Fruit fly (Drosophila melanogaster): ENCODE data around the gene CG32110.

Gene CG32110

DNA sequence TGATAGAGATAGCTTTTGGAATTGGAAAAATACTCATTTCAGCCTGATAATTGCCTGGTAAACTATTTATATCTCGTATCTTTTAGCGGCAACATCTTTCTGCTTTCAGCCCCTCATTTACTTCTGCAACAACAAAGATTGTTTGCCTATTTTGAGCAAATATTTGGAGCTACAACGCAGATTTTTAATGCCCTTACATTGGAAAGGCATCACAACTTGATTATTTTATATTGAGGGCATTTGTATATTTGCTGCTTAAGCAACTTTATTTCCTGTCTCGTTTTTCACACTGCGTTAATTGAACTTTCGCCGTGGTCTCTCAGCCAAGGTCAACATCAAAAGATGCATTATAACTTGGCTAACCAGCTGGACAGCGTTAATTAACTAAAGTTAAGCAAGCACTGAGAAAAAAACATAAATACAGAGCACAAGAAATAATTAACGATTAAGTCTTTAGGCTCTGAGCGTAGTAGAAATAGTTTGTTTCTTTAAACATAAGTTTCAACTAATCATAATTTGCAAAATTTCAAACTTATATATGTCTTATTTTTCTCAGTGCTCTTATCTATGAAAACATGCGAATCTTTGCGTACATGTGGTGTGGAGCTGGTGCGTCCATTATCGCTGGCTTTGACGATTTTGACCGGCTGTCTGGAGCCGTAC, 22.9 kb downstream of the CG32110 start (continued):
- TF ChIP-seq stc (GFP tag; IDR thresholded peaks at IDR 0.05) (0 out of 2 replicates have a peak, but pooled peaks have one; percentile 49), zfh2 (GFP tag; optimal IDR thresholded peaks at IDR 0.05) (peak; percentile 44), CG1603 (tag; optimal IDR thresholded peaks at IDR 0.05) (peak; percentile 25), CG11696 (GFP tag; IDR thresholded peaks at IDR 0.05) (no peak), zf30C (GFP tag; optimal IDR thresholded peaks at IDR 0.05) (no peak), CG32532 (GFP tag; IDR thresholded peaks at IDR 0.05) (peak; percentile 61; the same call in 1 of the 2 replicates), repo (GFP tag; optimal IDR thresholded peaks at IDR 0.05) (no peak), CG12155 (GFP tag; optimal IDR thresholded peaks at IDR 0.05) (peak; percentile 45), Rx (GFP tag; IDR thresholded peaks at IDR 0.05) (no peak), CG16815 (GFP tag; optimal IDR thresholded peaks at IDR 0.05) (peak; percentile 35), so (GFP tag; IDR thresholded peaks at IDR 0.05) (no peak), Atf3 (GFP tag; optimal IDR thresholded peaks at IDR 0.05) (no peak), CG1602 (GFP tag; optimal IDR thresholded peaks at IDR 0.05) (peak; percentile 34), MESR4 (GFP tag; optimal IDR thresholded peaks at IDR 0.05) (no peak), kah (GFP tag; optimal IDR thresholded peaks at IDR 0.05) (no peak), CG7839 (tag; optimal IDR thresholded peaks at IDR 0.05) (peak; percentile 69), CG7786 (GFP tag; optimal IDR thresholded peaks at IDR 0.05) (peak; percentile 41), danr (GFP tag; IDR thresholded peaks at IDR 0.05) (no peak), CG17361 (GFP tag; IDR thresholded peaks at IDR 0.05) (peak; percentile 69), fd96Cb (tag; optimal IDR thresholded peaks at IDR 0.05) (peak; percentile 13), CG15514 (GFP tag; optimal IDR thresholded peaks at IDR 0.05) (peak; percentile 28), Hey (tag; optimal IDR thresholded peaks at IDR 0.05) (no peak), dmrt11E (tag; optimal IDR thresholded peaks at IDR 0.05) (peak; percentile 18), CG31441 (GFP tag; IDR thresholded peaks at IDR 0.05) (peak; percentile 53), grn (GFP tag; optimal IDR thresholded peaks at IDR 0.05) (no peak), CG31388 (GFP tag; optimal IDR thresholded peaks at IDR 0.05) (no peak), CG12744 (GFP tag; optimal IDR thresholded peaks at IDR 0.05) (no peak), Dfd (GFP tag; optimal IDR thresholded peaks at IDR 0.05) (no peak), ERR (GFP tag; optimal IDR thresholded peaks at IDR 0.05) (peak; percentile 58), gro (GFP tag; optimal IDR thresholded peaks at IDR 0.05) (peak; percentile 41), CG11695 (GFP tag; IDR thresholded peaks at IDR 0.05) (peak; percentile 42; the same call in 2 of the 3 replicates), CG30403 (GFP tag; optimal IDR thresholded peaks at IDR 0.05) (peak; percentile 74), CG9817 (tag; optimal IDR thresholded peaks at IDR 0.05) (peak; percentile 46), CG12104 (GFP tag; optimal IDR thresholded peaks at IDR 0.05) (no peak), D19B (GFP tag; optimal IDR thresholded peaks at IDR 0.05) (peak; percentile 6), CG14050 (GFP tag; IDR thresholded peaks at IDR 0.05) (0 out of 3 replicates have a peak, but pooled peaks have one; percentile 34), seq (GFP tag; IDR thresholded peaks at IDR 0.05) (peak; percentile 52; the same call in 1 of the 2 replicates), CG3065 (GFP tag; optimal IDR thresholded peaks at IDR 0.05) (no peak), row (GFP tag; IDR thresholded peaks at IDR 0.05) (peak; percentile 55), PHDP (tag; optimal IDR thresholded peaks at IDR 0.05) (peak; percentile 71), hkb (optimal IDR thresholded peaks at IDR 0.05) (no peak), hkb (GFP tag; IDR thresholded peaks at IDR 0.05) (peak; percentile 57), ac (GFP tag; optimal IDR thresholded peaks at IDR 0.05) (no peak), Hand (GFP tag; optimal IDR thresholded peaks at IDR 0.05) (peak; percentile 36), Awh (GFP tag; IDR thresholded peaks at IDR 0.05) (peak; percentile 43; the same call in 1 of the 2 replicates), HLHmδ (GFP tag; optimal IDR thresholded peaks at IDR 0.05) (no peak), HLH3B (GFP tag; IDR thresholded peaks at IDR 0.05) (0 out of 2 replicates have a peak, but pooled peaks have one; percentile 16), klu (GFP tag; IDR thresholded peaks at IDR 0.05) (no peak), Abd-B (GFP tag; optimal IDR thresholded peaks at IDR 0.05) (no peak), chif (GFP tag; optimal IDR thresholded peaks at IDR 0.05) (peak in 1 of 2 experiments; percentile 22), her (GFP tag; optimal IDR thresholded peaks at IDR 0.05) (no peak)

Measured in whole organism, embryonic.